Worm (Caenorhabditis elegans): ENCODE data around the gene asd-1.

ce11 chrIII:4172210-4172609, 24.9 kb upstream of the asd-1 start:
- TF ChIP-seq sptf-1 (tag; optimal IDR thresholded peaks at IDR 0.05) (no peak), elt-1 (tag; optimal IDR thresholded peaks at IDR 0.05; ENCODE audit: borderline replicate concordance, insufficient read depth) (no peak), ceh-83 (GFP tag; optimal IDR thresholded peaks at IDR 0.05) (no peak), unc-62 (GFP tag; optimal IDR thresholded peaks at IDR 0.05) (no peak), lsy-2 (tag; optimal IDR thresholded peaks at IDR 0.05) (no peak), ztf-11 (tag; optimal IDR thresholded peaks at IDR 0.05) (no peak), pha-4 (tag; optimal IDR thresholded peaks at IDR 0.05) (no peak), snpc-4 (tag; optimal IDR thresholded peaks at IDR 0.05) (no peak), nhr-28 (tag; optimal IDR thresholded peaks at IDR 0.05) (no peak)

Data from whole organism, mixed stage, embryonic.